Worm (Caenorhabditis elegans) whole organism, late embryonic: ENCODE measurements around the gene ech-9.

Experiments
- hlh-15 ChIP-seq: sonication (generic microtip); optimal IDR thresholded peaks from 2 replicates; lab custom pipeline; 2016; ENCODE audit warnings: missing genetic modification characterization, missing compliant biosample characterization
- madf-2 ChIP-seq: sonication (generic microtip); optimal IDR thresholded peaks from 2 replicates; lab custom pipeline; 2017; ENCODE audit warnings: missing genetic modification characterization, missing compliant biosample characterization
- pqm-1 ChIP-seq: sonication (generic microtip); optimal IDR thresholded peaks from 2 replicates; lab custom pipeline; 2016; ENCODE audit warnings: missing genetic modification characterization, missing compliant biosample characterization
- sox-4 ChIP-seq: sonication (generic microtip); optimal IDR thresholded peaks from 2 replicates; lab custom pipeline; 2017; ENCODE audit warnings: mild to moderate bottlenecking, missing genetic modification characterization, inconsistent platforms, missing compliant biosample characterization
- tbx-7 ChIP-seq: sonication (generic microtip); optimal IDR thresholded peaks from 2 replicates; lab custom pipeline; 2016; ENCODE audit warnings: missing genotype, missing genetic modification characterization, missing compliant biosample characterization
- ztf-16 ChIP-seq: sonication (generic microtip); optimal IDR thresholded peaks from 2 replicates; lab custom pipeline; 2017; ENCODE audit warnings: missing genetic modification characterization, missing compliant biosample characterization

DNA sequence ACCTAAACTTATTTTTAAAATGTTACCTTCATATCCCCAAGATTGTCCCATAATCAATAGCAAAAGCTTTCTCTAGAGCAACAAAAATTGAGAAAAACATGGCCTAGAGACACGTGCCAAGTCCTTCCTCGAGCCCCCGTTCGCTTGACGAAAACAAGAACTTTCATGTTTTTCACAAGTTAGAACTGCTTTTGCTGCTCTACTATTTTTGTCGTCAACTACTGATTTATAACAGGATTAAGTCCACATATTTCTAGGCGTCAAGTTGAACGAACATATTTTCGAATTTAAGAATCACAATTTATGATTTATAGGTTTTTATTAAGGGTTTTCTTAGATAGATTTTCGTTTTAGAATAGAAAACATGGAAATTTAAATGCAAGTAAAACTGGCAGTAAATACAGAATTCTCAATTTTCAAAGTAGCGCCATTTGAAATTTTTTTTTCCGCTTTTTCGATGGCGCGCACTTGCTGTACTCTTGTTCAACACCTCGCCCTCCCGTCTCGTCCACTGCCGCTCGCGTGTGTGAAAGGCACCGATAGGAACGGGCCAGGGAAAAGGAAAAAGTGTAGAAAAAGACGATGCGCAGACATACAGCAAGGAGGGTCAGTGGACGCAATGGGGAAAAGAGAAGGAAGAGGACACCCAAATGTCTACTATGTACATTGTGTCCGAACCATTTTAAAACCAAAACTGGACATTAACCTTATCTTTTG, 49.2 kb upstream of the ech-9 start, which contains the start of gene rad-51:
- no peak for TF ChIP-seq sox-4 (tag; lab: Kevin White, UChicago)
- TF ChIP-seq madf-2 (tag; lab: Kevin White, UChicago): no peak
- no peak for TF ChIP-seq hlh-15 (tag; lab: Kevin White, UChicago)
- no peak for TF ChIP-seq pqm-1 (tag; lab: Kevin White, UChicago)
- no peak for TF ChIP-seq tbx-7 (tag; lab: Kevin White, UChicago)
- no peak for TF ChIP-seq ztf-16 (tag; lab: Kevin White, UChicago)
